Worm (Caenorhabditis elegans): ENCODE results near the gene polh-1.

The polh-1 gene

ce11 chrIII:1925048-1925537 lies 25.0 kb downstream of the polh-1 start (continued):
- TF ChIP-seq set-16 (GFP tag; IDR thresholded peaks at IDR 0.05) (peak; percentile 85), Y75B8A.6 (GFP tag; IDR thresholded peaks at IDR 0.05) (peak; percentile 22; the same call in 1 of the 2 replicates), attf-4 (tag; optimal IDR thresholded peaks at IDR 0.05) (no peak)

DNA sequence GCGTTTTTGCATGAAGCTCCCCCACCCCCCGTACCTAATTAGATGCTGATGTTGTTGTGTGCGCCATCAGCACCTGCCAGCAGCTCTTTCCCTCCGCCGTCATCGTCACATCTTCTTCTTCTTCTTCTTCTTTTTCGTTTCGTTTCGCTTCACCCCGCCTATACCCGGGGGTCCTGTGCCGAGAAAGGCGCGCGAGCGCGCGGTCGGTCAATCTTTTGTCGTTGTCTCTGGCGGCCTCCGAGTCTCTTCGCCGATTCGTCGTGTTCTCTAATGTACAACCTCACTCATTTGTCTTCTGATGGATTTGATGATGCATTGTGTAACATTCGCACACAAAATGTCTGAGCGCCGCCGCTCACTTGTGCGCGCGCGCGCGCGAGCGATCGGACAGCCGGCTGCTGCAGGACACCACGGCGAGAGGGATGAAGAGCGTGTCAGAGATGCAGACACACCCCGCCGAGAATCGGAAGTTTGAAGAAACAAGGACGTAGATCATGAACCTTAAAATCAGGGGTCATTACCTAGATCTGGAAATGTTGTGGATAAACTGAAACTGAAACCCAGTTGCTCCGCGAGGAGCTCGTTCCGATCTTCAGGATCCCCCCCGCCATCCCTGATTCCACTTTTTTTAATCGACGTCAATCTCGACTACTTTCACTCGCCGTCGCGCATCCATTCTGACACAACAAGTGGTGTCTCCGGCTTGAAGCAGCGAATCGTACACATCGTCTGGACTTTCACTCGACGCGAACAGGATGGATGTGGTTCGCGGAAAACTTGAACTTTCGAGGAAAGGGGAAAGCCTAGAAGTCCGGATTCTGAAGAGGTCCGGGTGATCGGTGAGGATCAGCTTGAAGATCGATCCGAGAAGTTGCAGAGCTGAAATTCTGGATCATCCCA lies 26.4 kb downstream of the polh-1 start:
- TF ChIP-seq dve-1 (tag; optimal IDR thresholded peaks at IDR 0.05; ENCODE audit: insufficient read depth) (peak; percentile 65), mep-1 (tag; optimal IDR thresholded peaks at IDR 0.05) (peak; percentile 86), duxl-1 (tag; optimal IDR thresholded peaks at IDR 0.05; ENCODE audit: poor library complexity) (no peak), saeg-2 (GFP tag; IDR thresholded peaks at IDR 0.05) (peak; percentile 89), lin-38 (GFP tag; IDR thresholded peaks at IDR 0.05) (peak; percentile 59), lsy-2 (tag; optimal IDR thresholded peaks at IDR 0.05) (peak; percentile 64 to 83), lin-1 (GFP tag; IDR thresholded peaks at IDR 0.05) (peak; percentile 56; the same call in 1 of the 2 replicates), snpc-1.2 (GFP tag; IDR thresholded peaks at IDR 0.05) (no peak), R02D3.7 (tag; optimal IDR thresholded peaks at IDR 0.05) (no peak), egl-43 (GFP tag; IDR thresholded peaks at IDR 0.05) (peak; percentile 80), dmd-8 (GFP tag; IDR thresholded peaks at IDR 0.05) (no peak), snpc-4 (tag; optimal IDR thresholded peaks at IDR 0.05) (no peak), arid-1 (GFP tag; conservative IDR thresholded peaks at IDR 0.05) (peak; percentile 47; the same call in 1 of the 2 replicates), nhr-41 (GFP tag; IDR thresholded peaks at IDR 0.05) (no peak), nhr-28 (tag; optimal IDR thresholded peaks at IDR 0.05) (peak; percentile 81), rbr-2 (tag; optimal IDR thresholded peaks at IDR 0.05) (peak; percentile 88), ctbp-1 (GFP tag; IDR thresholded peaks at IDR 0.05) (peak; percentile 94), nhr-76 (tag; optimal IDR thresholded peaks at IDR 0.05) (no peak), mes-2 (tag; optimal IDR thresholded peaks at IDR 0.05; ENCODE audit: poor library complexity, severe bottlenecking) (peak; percentile 69), lin-15B (tag; optimal IDR thresholded peaks at IDR 0.05) (no peak), pqm-1 (tag; optimal IDR thresholded peaks at IDR 0.05) (no peak), zag-1 (tag; optimal IDR thresholded peaks at IDR 0.05) (peak; percentile 38), mdt-29 (GFP tag; IDR thresholded peaks at IDR 0.05) (no peak), madf-5 (GFP tag; IDR thresholded peaks at IDR 0.05) (no peak), hmg-1.1 (GFP tag; IDR thresholded peaks at IDR 0.05) (peak; percentile 88), ama-1 (optimal IDR thresholded peaks at IDR 0.05) (no peak), mxl-2 (GFP tag; conservative IDR thresholded peaks at IDR 0.05) (0 out of 2 replicates have a peak, but pooled peaks have one; percentile 57), ZK546.5 (tag; optimal IDR thresholded peaks at IDR 0.05) (no peak), lir-3 (tag; optimal IDR thresholded peaks at IDR 0.05) (no peak), lim-7 (GFP tag; IDR thresholded peaks at IDR 0.05) (no peak), dpl-1 (GFP tag; optimal IDR thresholded peaks at IDR 0.05) (peak; percentile 56), vab-7 (GFP tag; IDR thresholded peaks at IDR 0.05) (peak; percentile 73), spr-1 (tag; optimal IDR thresholded peaks at IDR 0.05) (peak; percentile 28), attf-4 (tag; optimal IDR thresholded peaks at IDR 0.05) (no peak), Y48G9A.11 (GFP tag; IDR thresholded peaks at IDR 0.05) (no peak), nhr-237 (tag; optimal IDR thresholded peaks at IDR 0.05) (peak; percentile 42), nhr-11 (tag; optimal IDR thresholded peaks at IDR 0.05) (peak; percentile 71), lin-39 (tag; optimal IDR thresholded peaks at IDR 0.05) (no peak), T20F7.1 (GFP tag; optimal IDR thresholded peaks at IDR 0.05) (peak; percentile 68), unc-39 (tag; optimal IDR thresholded peaks at IDR 0.05) (no peak), nhr-102 (tag; optimal IDR thresholded peaks at IDR 0.05) (peak; percentile 48), tag-97 (GFP tag; IDR thresholded peaks at IDR 0.05) (no peak), pha-4 (GFP tag; IDR thresholded peaks at IDR 0.05) (peak; percentile 93), pha-4 (tag; optimal IDR thresholded peaks at IDR 0.05) (no peak), nhr-10 (tag; optimal IDR thresholded peaks at IDR 0.05) (peak; percentile 69), lin-13 (GFP tag; optimal IDR thresholded peaks at IDR 0.05) (peak; percentile 53)

All from whole organism, L4 larva.